Fruit fly (Drosophila melanogaster): ENCODE data around the gene CG15572.

- TF ChIP-seq Abd-B (GFP tag; optimal IDR thresholded peaks at IDR 0.05) (no peak), lola (GFP tag; optimal IDR thresholded peaks at IDR 0.05) (no peak), GATAd (GFP tag; optimal IDR thresholded peaks at IDR 0.05) (no peak), usp (GFP tag; optimal IDR thresholded peaks at IDR 0.05) (no peak), Dfd (GFP tag; optimal IDR thresholded peaks at IDR 0.05) (no peak)
Observed at dm6 chrX:4264319-4264718, 4.2 kb upstream of the CG15572 start.

All from whole organism, wandering third instar larva.